Worm (Caenorhabditis elegans) whole organism, midembryonic: Measurements from ENCODE around the gene glt-5.

Experiments used
- T22C8.4 ChIP-seq: fragments of 200-800 bp; sonication (Bioruptor generic); IDR thresholded peaks from 2 replicates; pipeline ENCODE4 v1.3.6; 2022; ENCODE audit warnings: missing genetic modification characterization, missing compliant biosample characterization
- flt-1 ChIP-seq: fragments of 200-800 bp; sonication (Bioruptor generic); IDR thresholded peaks from 2 replicates; pipeline ENCODE4 v1.3.6; 2022; ENCODE audit warnings: missing genetic modification characterization, missing compliant biosample characterization
- klf-2 ChIP-seq: fragments of 200-800 bp; sonication (Bioruptor generic); conservative IDR thresholded peaks from 2 replicates; pipeline ENCODE4 v1.3.6; 2022; ENCODE audit warnings: missing genetic modification reagents, missing genetic modification characterization, missing compliant biosample characterization
- ztf-23 ChIP-seq: fragments of 200-800 bp; sonication (Bioruptor generic); IDR thresholded peaks from 2 replicates; pipeline ENCODE4 v1.3.6; 2022; ENCODE audit warnings: missing genetic modification reagents, missing genetic modification characterization, missing compliant biosample characterization

ce11 chrII:9729866-9730265 lies 21.2 kb upstream of the glt-5 start:
- TF ChIP-seq ztf-23 (GFP tag; lab: Robert Waterston, UW): no peak
- TF ChIP-seq T22C8.4 (GFP tag; lab: Robert Waterston, UW): no peak
- no peak for TF ChIP-seq klf-2 (GFP tag; lab: Robert Waterston, UW)
- no peak for TF ChIP-seq flt-1 (GFP tag; lab: Robert Waterston, UW)
